Fruit fly (Drosophila melanogaster) whole organism, embryonic: ENCODE measurements around the gene CG15741.

ENCODE experiments used
- Atf-2 ChIP-seq: fragments of 200-800 bp; sonication (Bioruptor generic); optimal IDR thresholded peaks from 2 replicates; lab custom pipeline; 2016; ENCODE audit warnings: missing biosample characterization, missing genetic modification characterization
- Atf3 ChIP-seq: fragments of 200-800 bp; sonication (Bioruptor generic); optimal IDR thresholded peaks from 3 replicates; lab custom pipeline; 2016; ENCODE audit warnings: missing biosample characterization, missing genetic modification characterization
- CG11093 ChIP-seq: fragments of 200-800 bp; sonication (Bioruptor generic); IDR thresholded peaks from 3 replicates; pipeline ENCODE4 v1.3.6; 2022; ENCODE audit warnings: missing biosample characterization, missing genetic modification characterization
- CG13123 ChIP-seq: fragments of 200-800 bp; sonication (Bioruptor generic); optimal IDR thresholded peaks from 2 replicates; lab custom pipeline; 2016; ENCODE audit warnings: missing biosample characterization, missing genetic modification characterization
- CG13894 ChIP-seq: fragments of 200-800 bp; sonication (Bioruptor generic); optimal IDR thresholded peaks from 3 replicates; lab custom pipeline; 2018; ENCODE audit warnings: missing biosample characterization, mild to moderate bottlenecking, missing genetic modification characterization, moderate library complexity
- CG14014 ChIP-seq: fragments of 200-800 bp; sonication (Bioruptor generic); IDR thresholded peaks from 2 replicates; pipeline ENCODE4 v1.3.6; 2022; ENCODE audit warnings: missing biosample characterization, missing genetic modification characterization
- CG14050 ChIP-seq: fragments of 200-800 bp; sonication (Bioruptor generic); IDR thresholded peaks from 3 replicates; pipeline ENCODE4 v1.3.6; 2022; ENCODE audit warnings: missing biosample characterization, missing genetic modification characterization
- CG14667 ChIP-seq: fragments of 200-800 bp; sonication (Bioruptor generic); IDR thresholded peaks from 2 replicates; pipeline ENCODE4 v1.3.6; 2022; ENCODE audit warnings: missing biosample characterization, missing genetic modification characterization
- CG1647 ChIP-seq: fragments of 200-800 bp; sonication (Bioruptor generic); optimal IDR thresholded peaks from 3 replicates; lab custom pipeline; 2016; ENCODE audit warnings: missing biosample characterization, missing genetic modification characterization
- CG17385 ChIP-seq: fragments of 200-800 bp; sonication (Bioruptor generic); optimal IDR thresholded peaks from 3 replicates; lab custom pipeline; 2018; ENCODE audit warnings: missing biosample characterization, mild to moderate bottlenecking, missing genetic modification characterization
- CG3407 ChIP-seq: fragments of 200-800 bp; sonication (Bioruptor generic); optimal IDR thresholded peaks from 2 replicates; lab custom pipeline; 2018; ENCODE audit warnings: missing biosample characterization, mild to moderate bottlenecking, missing genetic modification characterization
- CG34224 ChIP-seq: fragments of 200-800 bp; sonication (Bioruptor generic); IDR thresholded peaks from 3 replicates; pipeline ENCODE4 v1.3.6; 2022; ENCODE audit warnings: missing biosample characterization, missing genetic modification characterization; ENCODE audit not compliant: partially characterized antibody
- CG3726 ChIP-seq: fragments of 200-800 bp; sonication (Bioruptor generic); IDR thresholded peaks from 3 replicates; pipeline ENCODE4, ENCODE4 v1.3.6; 2022; ENCODE audit warnings: missing biosample characterization, missing genetic modification characterization
- CG3995 ChIP-seq: fragments of 200-800 bp; sonication (Bioruptor generic); optimal IDR thresholded peaks from 3 replicates; lab custom pipeline; 2016; ENCODE audit warnings: missing biosample characterization, missing genetic modification characterization
- CG42726 ChIP-seq: fragments of 200-800 bp; sonication (Bioruptor generic); IDR thresholded peaks from 2 replicates; pipeline ENCODE4 v1.3.6; 2022; ENCODE audit warnings: missing biosample characterization, missing genetic modification characterization; ENCODE audit not compliant: partially characterized antibody
- CG5953 ChIP-seq: fragments of 200-800 bp; sonication (Bioruptor generic); IDR thresholded peaks from 2 replicates; pipeline ENCODE4 v1.3.6; 2022; ENCODE audit warnings: missing biosample characterization, missing genetic modification characterization
- CG7556 ChIP-seq: fragments of 200-800 bp; sonication (Bioruptor generic); optimal IDR thresholded peaks from 2 replicates; lab custom pipeline; 2017; ENCODE audit warnings: missing biosample characterization, mild to moderate bottlenecking, missing genetic modification characterization
- CG8388 ChIP-seq: fragments of 200-800 bp; sonication (Bioruptor generic); optimal IDR thresholded peaks from 2 replicates; lab custom pipeline; 2019; ENCODE audit warnings: missing biosample characterization, mild to moderate bottlenecking, missing genetic modification characterization, moderate library complexity
- CG8924 ChIP-seq: fragments of 200-800 bp; optimal IDR thresholded peaks from 3 replicates; lab custom pipeline; 2019; ENCODE audit warnings: missing biosample characterization, mild to moderate bottlenecking, missing genetic modification characterization, moderate library complexity
- CG9797 ChIP-seq: fragments of 200-800 bp; sonication (Bioruptor generic); optimal IDR thresholded peaks from 3 replicates; lab custom pipeline; 2018; ENCODE audit warnings: missing biosample characterization, mild to moderate bottlenecking, missing genetic modification characterization
- CHES-1-like ChIP-seq: fragments of 200-800 bp; sonication (Bioruptor generic); optimal IDR thresholded peaks from 2 replicates; lab custom pipeline; 2016; ENCODE audit warnings: missing biosample characterization, missing genetic modification characterization
- Hr78 ChIP-seq, 2 experiments: fragments of 200-800 bp in 1 of 2; fragments of >200 bp in 1 of 2; sonication (Bioruptor generic) in 1 of 2; optimal IDR thresholded peaks; 2 replicates each; lab custom pipeline; 2017 to 2019; ENCODE audit warnings: missing biosample characterization in 2 of 2, missing genetic modification characterization in 2 of 2, mild to moderate bottlenecking in 1 of 2, moderate library complexity in 1 of 2
- Lpt ChIP-seq: fragments of >200 bp; optimal IDR thresholded peaks from 2 replicates; lab custom pipeline; 2018; ENCODE audit warnings: missing biosample characterization, missing genetic modification characterization
- Mrtf ChIP-seq: fragments of 200-800 bp; sonication (Bioruptor generic); IDR thresholded peaks from 3 replicates; pipeline ENCODE4 v1.3.6; 2022; ENCODE audit warnings: missing biosample characterization, missing genetic modification characterization
- NFAT ChIP-seq: fragments of 200-800 bp; sonication (Bioruptor generic); IDR thresholded peaks from 2 replicates; pipeline ENCODE4 v1.3.6; 2022; ENCODE audit warnings: missing biosample characterization, missing genetic modification characterization
- Nf-YC ChIP-seq: fragments of 200-800 bp; optimal IDR thresholded peaks from 3 replicates; lab custom pipeline; 2019; ENCODE audit warnings: missing biosample characterization, mild to moderate bottlenecking, missing genetic modification characterization, moderate library complexity
- Oaz ChIP-seq: fragments of 200-800 bp; sonication (Bioruptor generic); IDR thresholded peaks from 2 replicates; pipeline ENCODE4 v1.3.6; 2022; ENCODE audit warnings: missing biosample characterization, missing genetic modification characterization
- PHDP ChIP-seq: fragments of 200-800 bp; sonication (Bioruptor generic); optimal IDR thresholded peaks from 3 replicates; lab custom pipeline; 2018; ENCODE audit warnings: missing biosample characterization, mild to moderate bottlenecking, missing genetic modification characterization, moderate library complexity
- Ptx1 ChIP-seq: fragments of 200-800 bp; sonication (Bioruptor generic); IDR thresholded peaks from 2 replicates; pipeline ENCODE4 v1.3.6; 2022; ENCODE audit warnings: missing biosample characterization, missing genetic modification characterization
- Rfx ChIP-seq: fragments of 200-800 bp; sonication (Bioruptor generic); IDR thresholded peaks from 2 replicates; pipeline ENCODE4 v1.3.6; 2022; ENCODE audit warnings: missing biosample characterization, missing genetic modification characterization
- Rx ChIP-seq: fragments of 200-800 bp; sonication (Bioruptor generic); IDR thresholded peaks from 2 replicates; pipeline ENCODE4 v1.3.6; 2022; ENCODE audit warnings: missing biosample characterization, missing genetic modification characterization
- Sox102F ChIP-seq: fragments of 200-800 bp; sonication (Bioruptor generic); optimal IDR thresholded peaks from 2 replicates; lab custom pipeline; 2018; ENCODE audit warnings: missing biosample characterization, mild to moderate bottlenecking, missing genetic modification characterization, moderate library complexity
- Sry-β ChIP-seq: fragments of 200-800 bp; sonication (Bioruptor generic); optimal IDR thresholded peaks from 2 replicates; lab custom pipeline; 2018; ENCODE audit warnings: missing biosample characterization, mild to moderate bottlenecking, missing genetic modification characterization, moderate library complexity
- Stat92E ChIP-seq, 3 experiments: fragments of >200 bp in 2 of 3; fragments of 200-800 bp in 1 of 3; sonication (Bioruptor generic) in 1 of 3; optimal IDR thresholded peaks; 2 replicates each; lab custom pipeline; 2017 to 2019; ENCODE audit warnings: missing biosample characterization in 3 of 3, missing genetic modification characterization in 3 of 3, mild to moderate bottlenecking in 1 of 3, moderate library complexity in 1 of 3
- Taf1 ChIP-seq: fragments of 200-800 bp; sonication (Bioruptor generic); IDR thresholded peaks from 2 replicates; pipeline ENCODE4 v1.3.6; 2022; ENCODE audit warnings: missing biosample characterization, missing genetic modification characterization
- ci ChIP-seq: fragments of 200-800 bp; sonication (Bioruptor generic); IDR thresholded peaks from 3 replicates; pipeline ENCODE4 v1.3.6; 2022; ENCODE audit warnings: missing biosample characterization, missing genetic modification characterization
- dysf ChIP-seq: fragments of 200-800 bp; sonication (Bioruptor generic); IDR thresholded peaks from 3 replicates; pipeline ENCODE4 v1.3.6; 2022; ENCODE audit warnings: missing biosample characterization, missing genetic modification characterization
- eyg ChIP-seq: fragments of 200-800 bp; sonication (Bioruptor generic); optimal IDR thresholded peaks from 3 replicates; lab custom pipeline; 2016; ENCODE audit warnings: missing biosample characterization, missing genetic modification characterization
- gcm2 ChIP-seq: fragments of 200-800 bp; sonication (Bioruptor generic); optimal IDR thresholded peaks from 2 replicates; lab custom pipeline; 2016; ENCODE audit warnings: missing biosample characterization, missing genetic modification characterization
- gem ChIP-seq: fragments of 200-800 bp; sonication (Bioruptor generic); optimal IDR thresholded peaks from 2 replicates; lab custom pipeline; 2019; ENCODE audit warnings: missing biosample characterization, mild to moderate bottlenecking, missing genetic modification characterization, moderate library complexity
- gro ChIP-seq: fragments of 200-800 bp; sonication (Bioruptor generic); optimal IDR thresholded peaks from 2 replicates; lab custom pipeline; 2016; ENCODE audit warnings: missing biosample characterization, missing genetic modification characterization
- gsb ChIP-seq: fragments of 200-800 bp; sonication (Bioruptor generic); IDR thresholded peaks from 2 replicates; pipeline ENCODE4 v1.3.6; 2022; ENCODE audit warnings: missing biosample characterization, missing genetic modification characterization
- inv ChIP-seq: fragments of 200-800 bp; sonication (Bioruptor generic); IDR thresholded peaks from 2 replicates; pipeline ENCODE4 v1.3.6; 2022; ENCODE audit warnings: missing biosample characterization, missing genetic modification characterization; ENCODE audit not compliant: partially characterized antibody
- jigr1 ChIP-seq: fragments of 200-800 bp; sonication (Bioruptor generic); IDR thresholded peaks from 3 replicates; pipeline ENCODE4 v1.3.6; 2022; ENCODE audit warnings: missing biosample characterization, missing genetic modification characterization
- luna ChIP-seq: fragments of 200-800 bp; sonication (Bioruptor generic); optimal IDR thresholded peaks from 2 replicates; lab custom pipeline; 2016; ENCODE audit warnings: missing biosample characterization, missing genetic modification characterization
- maf-S ChIP-seq: fragments of 200-800 bp; sonication (Bioruptor generic); optimal IDR thresholded peaks from 2 replicates; lab custom pipeline; 2016; ENCODE audit warnings: missing biosample characterization, missing genetic modification characterization
- pfk ChIP-seq: fragments of 200-800 bp; sonication (Bioruptor generic); optimal IDR thresholded peaks from 2 replicates; lab custom pipeline; 2018; ENCODE audit warnings: missing biosample characterization, mild to moderate bottlenecking, missing genetic modification characterization, moderate library complexity
- pros ChIP-seq: fragments of 200-800 bp; sonication (Bioruptor generic); optimal IDR thresholded peaks from 3 replicates; lab custom pipeline; 2019; ENCODE audit warnings: missing biosample characterization, mild to moderate bottlenecking, missing genetic modification characterization, moderate library complexity
- pzg ChIP-seq: fragments of 200-800 bp; sonication (Bioruptor generic); optimal IDR thresholded peaks from 3 replicates; lab custom pipeline; 2018; ENCODE audit warnings: missing biosample characterization, mild to moderate bottlenecking, missing genetic modification characterization, moderate library complexity
- sug ChIP-seq: fragments of 200-800 bp; optimal IDR thresholded peaks from 2 replicates; lab custom pipeline; 2019; ENCODE audit warnings: missing biosample characterization, mild to moderate bottlenecking, missing genetic modification characterization, moderate library complexity
- vvl ChIP-seq: fragments of 200-800 bp; sonication (Bioruptor generic); IDR thresholded peaks from 2 replicates; pipeline ENCODE4 v1.3.6; 2022; ENCODE audit warnings: missing biosample characterization, missing genetic modification characterization
- wor ChIP-seq: fragments of 200-800 bp; sonication (Bioruptor generic); IDR thresholded peaks from 2 replicates; pipeline ENCODE4 v1.3.6; 2022; ENCODE audit warnings: missing biosample characterization, missing genetic modification characterization

Gene CG15741

dm6 chrX:11886976-11887375 is 49.1 kb upstream of the CG15741 start, which contains the start of the genes CG10353 and SelG (continued):
- TF ChIP-seq gcm2 (GFP tag; lab: Kevin White, UChicago) (no peak), CG1647 (peak; percentile 38), CG3995 (GFP tag; lab: Kevin White, UChicago) (peak; percentile 76), NFAT (GFP tag; lab: Robert Waterston, UW) (peak; percentile 47; the same call in 1 of the 2 replicates), eyg (peak; percentile 38), maf-S (peak; percentile 44), Nf-YC (tag; lab: Kevin White, UChicago) (peak; percentile 22), CG3726 (no peak), Lpt (GFP tag; lab: Kevin White, UChicago) (no peak), CG3407 (GFP tag; lab: Kevin White, UChicago) (no peak), Sry-β (GFP tag; lab: Kevin White, UChicago) (no peak), gem (tag; lab: Kevin White, UChicago) (peak; percentile 11), CHES-1-like (peak; percentile 70), luna (no peak), ci (GFP tag; lab: Robert Waterston, UW) (peak; percentile 56; the same call in 2 of the 3 replicates), pfk (peak; percentile 36), dysf (GFP tag; lab: Robert Waterston, UW) (no peak), Hr78 (GFP tag; optimal IDR thresholded peaks at IDR 0.05; lab: Kevin White, UChicago) (no peak), CG13894 (tag; lab: Kevin White, UChicago) (peak; percentile 34), pzg (GFP tag; lab: Kevin White, UChicago) (peak; percentile 93), CG17385 (GFP tag; lab: Kevin White, UChicago) (peak; percentile 26), Stat92E (GFP tag; optimal IDR thresholded peaks at IDR 0.05; lab: Kevin White, UChicago) (no peak), Ptx1 (no peak), gsb (GFP tag; lab: Robert Waterston, UW) (no peak), CG34224 (GFP tag; lab: Robert Waterston, UW) (peak; percentile 94), pros (no peak), Taf1 (GFP tag; lab: Robert Waterston, UW) (no peak), Rx (GFP tag; lab: Robert Waterston, UW) (no peak), Atf3 (GFP tag; lab: Kevin White, UChicago) (no peak), Atf-2 (no peak), CG5953 (GFP tag; lab: Robert Waterston, UW) (no peak), Mrtf (GFP tag; lab: Robert Waterston, UW) (no peak), vvl (GFP tag; lab: Robert Waterston, UW) (peak; percentile 64), sug (tag; lab: Kevin White, UChicago) (peak; percentile 31), wor (no peak), jigr1 (GFP tag; lab: Robert Waterston, UW) (no peak), Sox102F (GFP tag; lab: Kevin White, UChicago) (no peak), CG9797 (GFP tag; lab: Kevin White, UChicago) (peak; percentile 29), PHDP (tag; lab: Kevin White, UChicago) (peak; percentile 21), gro (GFP tag; lab: Kevin White, UChicago) (peak; percentile 50), Oaz (no peak), CG13123 (GFP tag; lab: Kevin White, UChicago) (no peak), CG14050 (no peak), Rfx (peak; percentile 59), CG8388 (no peak), CG42726 (GFP tag; lab: Robert Waterston, UW) (peak; percentile 70; the same call in 1 of the 2 replicates), CG8924 (tag; lab: Kevin White, UChicago) (peak; percentile 43), CG7556 (no peak), inv (GFP tag; lab: Robert Waterston, UW) (peak; percentile 75), CG14667 (GFP tag; lab: Robert Waterston, UW) (no peak), CG11093 (GFP tag; lab: Robert Waterston, UW) (no peak), CG14014 (no peak)
